Fruit fly (Drosophila melanogaster) whole organism, embryonic: ENCODE data around the gene CG18808.
A peak's percentile ranks its signal among the peaks of the same experiment; 100 is the strongest.

Experiments used
- ATbp ChIP-seq: fragments of 200-800 bp; sonication (Bioruptor generic); optimal IDR thresholded peaks from 2 replicates; lab custom pipeline; 2017; ENCODE audit warnings: missing biosample characterization, mild to moderate bottlenecking, missing genetic modification characterization, missing genetic modification reagents
- B-H2 ChIP-seq: fragments of 200-800 bp; sonication (Bioruptor generic); optimal IDR thresholded peaks from 2 replicates; lab custom pipeline; 2018; ENCODE audit warnings: missing biosample characterization, mild to moderate bottlenecking, missing genetic modification characterization
- CG10431 ChIP-seq: fragments of 200-800 bp; sonication (Bioruptor generic); optimal IDR thresholded peaks from 3 replicates; lab custom pipeline; 2018; ENCODE audit warnings: missing biosample characterization, mild to moderate bottlenecking, missing genetic modification characterization
- CG11093 ChIP-seq: fragments of 200-800 bp; sonication (Bioruptor generic); IDR thresholded peaks from 3 replicates; pipeline ENCODE4 v1.3.6; 2022; ENCODE audit warnings: missing biosample characterization, missing genetic modification characterization
- CG11247 ChIP-seq: fragments of 200-800 bp; sonication (Bioruptor generic); IDR thresholded peaks from 2 replicates; pipeline ENCODE4 v1.3.6; 2022; ENCODE audit warnings: missing biosample characterization, missing genetic modification characterization
- CG11456 ChIP-seq: fragments of 200-800 bp; sonication (Bioruptor generic); IDR thresholded peaks from 3 replicates; pipeline ENCODE4 v1.3.6; 2022; ENCODE audit warnings: missing biosample characterization, missing genetic modification characterization
- CG11695 ChIP-seq: fragments of 200-800 bp; sonication (Bioruptor generic); IDR thresholded peaks from 3 replicates; pipeline ENCODE4 v1.3.6; 2022; ENCODE audit warnings: missing biosample characterization, missing genetic modification characterization
- CG1603 ChIP-seq: fragments of 200-800 bp; sonication (Bioruptor generic); optimal IDR thresholded peaks from 2 replicates; lab custom pipeline; 2019; ENCODE audit warnings: missing biosample characterization, mild to moderate bottlenecking, missing genetic modification characterization, moderate library complexity
- CG16813 ChIP-seq: fragments of 200-800 bp; sonication (Bioruptor generic); IDR thresholded peaks from 3 replicates; pipeline ENCODE4 v1.3.6; 2022; ENCODE audit warnings: missing biosample characterization, missing genetic modification characterization; ENCODE audit not compliant: partially characterized antibody
- CG17361 ChIP-seq: fragments of 200-800 bp; sonication (Bioruptor generic); IDR thresholded peaks from 3 replicates; pipeline ENCODE4 v1.3.6; 2022; ENCODE audit warnings: missing biosample characterization, missing genetic modification characterization
- CG17385 ChIP-seq: fragments of 200-800 bp; sonication (Bioruptor generic); optimal IDR thresholded peaks from 3 replicates; lab custom pipeline; 2018; ENCODE audit warnings: missing biosample characterization, mild to moderate bottlenecking, missing genetic modification characterization
- CG18764 ChIP-seq: fragments of 200-800 bp; sonication (Bioruptor generic); optimal IDR thresholded peaks from 3 replicates; lab custom pipeline; 2016; ENCODE audit warnings: missing biosample characterization, missing genetic modification characterization
- CG2678 ChIP-seq: fragments of 200-800 bp; sonication (Bioruptor generic); optimal IDR thresholded peaks from 3 replicates; lab custom pipeline; 2019; ENCODE audit warnings: missing biosample characterization, mild to moderate bottlenecking, missing genetic modification characterization, moderate library complexity
- CG2889 ChIP-seq: fragments of 200-800 bp; sonication (Bioruptor generic); IDR thresholded peaks from 3 replicates; pipeline ENCODE4 v1.3.6; 2022; ENCODE audit warnings: missing biosample characterization, missing genetic modification characterization
- CG6689 ChIP-seq: fragments of 200-800 bp; sonication (Bioruptor generic); IDR thresholded peaks from 2 replicates; pipeline ENCODE4 v1.3.6; 2022; ENCODE audit warnings: missing biosample characterization, missing genetic modification characterization
- CG6813 ChIP-seq: fragments of 200-800 bp; sonication (Bioruptor generic); optimal IDR thresholded peaks from 2 replicates; lab custom pipeline; 2017; ENCODE audit warnings: missing biosample characterization, missing genetic modification characterization, mild to moderate bottlenecking, moderate library complexity, missing genetic modification reagents
- CG6854 ChIP-seq: fragments of 200-800 bp; sonication (Bioruptor generic); optimal IDR thresholded peaks from 3 replicates; lab custom pipeline; 2017; ENCODE audit warnings: missing biosample characterization, mild to moderate bottlenecking, missing genetic modification characterization
- CG9876 ChIP-seq: fragments of 200-800 bp; sonication (Bioruptor generic); optimal IDR thresholded peaks from 2 replicates; lab custom pipeline; 2016; ENCODE audit warnings: missing biosample characterization, missing genetic modification characterization
- CrebB ChIP-seq: fragments of 200-800 bp; sonication (Bioruptor generic); optimal IDR thresholded peaks from 3 replicates; lab custom pipeline; 2018; ENCODE audit warnings: missing biosample characterization, mild to moderate bottlenecking, missing genetic modification characterization
- Dip3 ChIP-seq: fragments of 200-800 bp; sonication (Bioruptor generic); optimal IDR thresholded peaks from 3 replicates; lab custom pipeline; 2016; ENCODE audit warnings: missing biosample characterization, missing genetic modification characterization
- Dref ChIP-seq: fragments of 200-800 bp; sonication (Bioruptor generic); IDR thresholded peaks from 2 replicates; pipeline ENCODE4 v1.3.6; 2022; ENCODE audit warnings: missing biosample characterization, missing genetic modification characterization
- Ets65A ChIP-seq: fragments of 200-800 bp; sonication (Bioruptor generic); peaks from one replicate; lab custom pipeline; 2016; ENCODE audit warnings: missing biosample characterization, missing genetic modification characterization
- Gsc ChIP-seq: fragments of 200-800 bp; sonication (Bioruptor generic); IDR thresholded peaks from 2 replicates; pipeline ENCODE4 v1.3.6; 2022; ENCODE audit warnings: missing biosample characterization, missing genetic modification characterization
- Gug ChIP-seq: fragments of 200-800 bp; sonication (Bioruptor generic); IDR thresholded peaks from 4 replicates; pipeline ENCODE4 v1.3.6; 2022; ENCODE audit warnings: missing biosample characterization, missing genetic modification characterization
- HLH54F ChIP-seq: fragments of 200-800 bp; sonication (Bioruptor generic); optimal IDR thresholded peaks from 3 replicates; lab custom pipeline; 2016; ENCODE audit warnings: missing biosample characterization, missing genetic modification characterization
- HmgZ ChIP-seq: fragments of 200-800 bp; sonication (Bioruptor generic); optimal IDR thresholded peaks from 2 replicates; lab custom pipeline; 2018; ENCODE audit warnings: missing biosample characterization, mild to moderate bottlenecking, missing genetic modification characterization
- Mad ChIP-seq: fragments of 200-800 bp; sonication (Bioruptor generic); optimal IDR thresholded peaks from 2 replicates; lab custom pipeline; 2016; ENCODE audit warnings: missing biosample characterization, missing genetic modification characterization
- NK7.1 ChIP-seq: fragments of 200-800 bp; sonication (Bioruptor generic); optimal IDR thresholded peaks from 3 replicates; lab custom pipeline; 2016; ENCODE audit warnings: missing biosample characterization, missing genetic modification characterization
- Neu2 ChIP-seq: fragments of 200-800 bp; sonication (Bioruptor generic); optimal IDR thresholded peaks from 3 replicates; lab custom pipeline; 2016; ENCODE audit warnings: missing biosample characterization, missing genetic modification characterization, borderline replicate concordance
- NfI ChIP-seq: fragments of 200-800 bp; sonication (Bioruptor generic); optimal IDR thresholded peaks from 3 replicates; lab custom pipeline; 2018; ENCODE audit warnings: missing biosample characterization, mild to moderate bottlenecking, missing genetic modification characterization, moderate library complexity
- Opbp ChIP-seq: fragments of 200-800 bp; sonication (Bioruptor generic); IDR thresholded peaks from 3 replicates; pipeline ENCODE4 v1.3.6; 2022; ENCODE audit warnings: missing biosample characterization, missing genetic modification characterization; ENCODE audit not compliant: partially characterized antibody
- Ptx1 ChIP-seq: fragments of 200-800 bp; sonication (Bioruptor generic); IDR thresholded peaks from 2 replicates; pipeline ENCODE4 v1.3.6; 2022; ENCODE audit warnings: missing biosample characterization, missing genetic modification characterization
- Stat92E ChIP-seq, 3 experiments: fragments of >200 bp in 2 of 3; fragments of 200-800 bp in 1 of 3; sonication (Bioruptor generic) in 1 of 3; optimal IDR thresholded peaks; 2 replicates each; lab custom pipeline; 2017 to 2019; ENCODE audit warnings: missing biosample characterization in 3 of 3, missing genetic modification characterization in 3 of 3, mild to moderate bottlenecking in 1 of 3, moderate library complexity in 1 of 3
- Tbp ChIP-seq: fragments of >200 bp; optimal IDR thresholded peaks from 2 replicates; lab custom pipeline; 2018; ENCODE audit warnings: missing biosample characterization, missing genetic modification characterization
- Xrp1 ChIP-seq: fragments of 200-800 bp; sonication (Bioruptor generic); IDR thresholded peaks from 2 replicates; pipeline ENCODE4 v1.3.6; 2022; ENCODE audit warnings: missing biosample characterization, missing genetic modification characterization
- amos ChIP-seq: fragments of 200-800 bp; sonication (Bioruptor generic); IDR thresholded peaks from 2 replicates; pipeline ENCODE4 v1.3.6; 2022; ENCODE audit warnings: missing biosample characterization, missing genetic modification characterization; ENCODE audit not compliant: partially characterized antibody
- aop ChIP-seq: fragments of 200-800 bp; sonication (Bioruptor generic); IDR thresholded peaks from 2 replicates; pipeline ENCODE4 v1.3.6; 2022; ENCODE audit warnings: missing biosample characterization, missing genetic modification characterization
- cad ChIP-seq: fragments of >200 bp; optimal IDR thresholded peaks from 2 replicates; lab custom pipeline; 2017; ENCODE audit warnings: missing biosample characterization, missing genetic modification characterization
- dpn ChIP-seq, 2 experiments: fragments of 200-800 bp; sonication (Bioruptor generic); optimal IDR thresholded peaks; 3 replicates each; lab custom pipeline; 2016; ENCODE audit warnings: missing biosample characterization in 2 of 2, missing genetic modification characterization in 2 of 2
- emc ChIP-seq: fragments of 200-800 bp; sonication (Bioruptor generic); optimal IDR thresholded peaks from 2 replicates; lab custom pipeline; 2016; ENCODE audit warnings: missing biosample characterization, missing genetic modification characterization
- exex ChIP-seq: fragments of 200-800 bp; sonication (Bioruptor generic); optimal IDR thresholded peaks from 4 replicates; lab custom pipeline; 2018; ENCODE audit warnings: missing biosample characterization, mild to moderate bottlenecking, missing genetic modification characterization, moderate library complexity
- gcm ChIP-seq: fragments of 200-800 bp; sonication (Bioruptor generic); optimal IDR thresholded peaks from 2 replicates; lab custom pipeline; 2019; ENCODE audit warnings: missing biosample characterization, mild to moderate bottlenecking, missing genetic modification characterization, moderate library complexity
- jumu ChIP-seq: fragments of 200-800 bp; sonication (Bioruptor generic); optimal IDR thresholded peaks from 3 replicates; lab custom pipeline; 2016; ENCODE audit warnings: missing biosample characterization, missing genetic modification characterization
- lov ChIP-seq, 2 experiments: fragments of 200-800 bp in 1 of 2; fragments of >200 bp in 1 of 2; sonication (Bioruptor generic) in 1 of 2; IDR thresholded peaks in 1 of 2; optimal IDR thresholded peaks in 1 of 2; 2 replicates in 1 of 2; 3 replicates in 1 of 2; pipeline versions ENCODE4 v1.3.6 to Lab custom; 2017 to 2022; ENCODE audit warnings: missing biosample characterization in 1 of 2, missing genetic modification characterization in 1 of 2
- nerfin-1 ChIP-seq: fragments of 200-800 bp; sonication (Bioruptor generic); optimal IDR thresholded peaks from 3 replicates; lab custom pipeline; 2019; ENCODE audit warnings: missing biosample characterization, mild to moderate bottlenecking, missing genetic modification characterization, moderate library complexity
- p53 ChIP-seq: fragments of 200-800 bp; sonication (Bioruptor generic); optimal IDR thresholded peaks from 2 replicates; lab custom pipeline; 2016; ENCODE audit warnings: missing biosample characterization, missing genetic modification characterization
- pan ChIP-seq, 4 experiments: fragments of >200 bp in 3 of 4; fragments of 200-800 bp in 1 of 4; sonication (Bioruptor generic) in 1 of 4; optimal IDR thresholded peaks in 3 of 4; IDR thresholded peaks in 1 of 4; 2 replicates each; pipeline versions ENCODE4 v1.3.6 to Lab custom; 2017 to 2022; ENCODE audit warnings: missing biosample characterization in 2 of 4, missing genetic modification characterization in 2 of 4, mixed read lengths in 1 of 4
- sim ChIP-seq: fragments of 200-800 bp; sonication (Bioruptor generic); IDR thresholded peaks from 2 replicates; pipeline ENCODE4 v1.3.6; 2022; ENCODE audit warnings: missing biosample characterization, missing genetic modification characterization
- tup ChIP-seq: fragments of 200-800 bp; sonication (Bioruptor generic); optimal IDR thresholded peaks from 2 replicates; lab custom pipeline; 2016; ENCODE audit warnings: missing biosample characterization, mild to moderate bottlenecking, missing genetic modification characterization, moderate library complexity

Gene CG18808

dm6 chr3L:4852411-4853050, 45.3 kb upstream of the CG18808 start, which contains the start of gene CG32237 (continued):
- TF ChIP-seq cad (GFP tag; lab: Kevin White, UChicago): no peak
- TF ChIP-seq CG1603 (tag; lab: Kevin White, UChicago): no peak
- peak; percentile 22; the same call in 1 of the 3 replicates for TF ChIP-seq CG11695
- no peak for TF ChIP-seq CG11456 (GFP tag; lab: Robert Waterston, UW)
- no peak for TF ChIP-seq CG6689
- no peak for TF ChIP-seq p53 (GFP tag; lab: Kevin White, UChicago)
- TF ChIP-seq Gsc (GFP tag; lab: Robert Waterston, UW): no peak
- no peak for TF ChIP-seq aop (GFP tag; lab: Robert Waterston, UW)
- no peak for TF ChIP-seq amos (GFP tag; lab: Robert Waterston, UW)
- no peak for TF ChIP-seq CG10431 (GFP tag; lab: Kevin White, UChicago)
- TF ChIP-seq HmgZ (tag; lab: Kevin White, UChicago): no peak
- TF ChIP-seq Xrp1 (GFP tag; lab: Robert Waterston, UW): no peak
- no peak for TF ChIP-seq NfI
- TF ChIP-seq B-H2 (GFP tag; lab: Kevin White, UChicago): no peak
- TF ChIP-seq jumu: no peak
- TF ChIP-seq Dip3: no peak
- TF ChIP-seq dpn (GFP tag; optimal IDR thresholded peaks at IDR 0.05; lab: Kevin White, UChicago): peak in 1 of 2 experiments; percentile 6
- TF ChIP-seq Gug (GFP tag; lab: Robert Waterston, UW): no peak
- TF ChIP-seq CG16813: no peak
- no peak for TF ChIP-seq emc (GFP tag; lab: Kevin White, UChicago)
- no peak for TF ChIP-seq ATbp
- peak; percentile 20 for TF ChIP-seq CG17385 (GFP tag; lab: Kevin White, UChicago)
- TF ChIP-seq Mad (GFP tag; lab: Kevin White, UChicago): no peak
- no peak for TF ChIP-seq Opbp
- TF ChIP-seq CrebB (tag; lab: Kevin White, UChicago): no peak
- no peak for TF ChIP-seq sim
- TF ChIP-seq CG11247 (GFP tag; lab: Robert Waterston, UW): no peak
- TF ChIP-seq CG6854 (GFP tag; lab: Kevin White, UChicago): no peak
- TF ChIP-seq exex (tag; lab: Kevin White, UChicago): no peak
- no peak for TF ChIP-seq lov (optimal IDR thresholded peaks at IDR 0.05; lab: Kevin White, UChicago)
- TF ChIP-seq lov (GFP tag; IDR thresholded peaks at IDR 0.05; lab: Robert Waterston, UW): no peak
- no peak for TF ChIP-seq gcm (GFP tag; lab: Kevin White, UChicago)
- TF ChIP-seq Dref (GFP tag; lab: Robert Waterston, UW): no peak
- TF ChIP-seq CG11093 (GFP tag; lab: Robert Waterston, UW): no peak
- no peak for TF ChIP-seq CG18764
- TF ChIP-seq HLH54F: no peak
- no peak for TF ChIP-seq pan (optimal IDR thresholded peaks at IDR 0.05; lab: Kevin White, UChicago)
- peak in 1 of 2 experiments; percentile 45 for TF ChIP-seq pan (GFP tag; optimal IDR thresholded peaks at IDR 0.05 in 1 of 2, IDR thresholded peaks at IDR 0.05 in 1 of 2)
- TF ChIP-seq Ets65A (GFP tag; lab: Kevin White, UChicago): no peak
- TF ChIP-seq Stat92E (GFP tag; optimal IDR thresholded peaks at IDR 0.05; lab: Kevin White, UChicago): no peak
- 0 out of 3 replicates have a peak, but pooled peaks have one; percentile 19 for TF ChIP-seq CG17361
- peak; percentile 49; the same call in 1 of the 2 replicates for TF ChIP-seq Ptx1 (GFP tag; lab: Robert Waterston, UW)
- no peak for TF ChIP-seq CG2889 (GFP tag; lab: Robert Waterston, UW)
- no peak for TF ChIP-seq Tbp (GFP tag; lab: Kevin White, UChicago)
- TF ChIP-seq NK7.1 (GFP tag; lab: Kevin White, UChicago): no peak
- no peak for TF ChIP-seq Neu2 (GFP tag; lab: Kevin White, UChicago)
- no peak for TF ChIP-seq tup (GFP tag; lab: Kevin White, UChicago)
- no peak for TF ChIP-seq CG9876 (GFP tag; lab: Kevin White, UChicago)
- TF ChIP-seq nerfin-1: no peak
- peak; percentile 64 for TF ChIP-seq CG2678 (tag; lab: Kevin White, UChicago)
- no peak for TF ChIP-seq CG6813 (GFP tag; lab: Kevin White, UChicago)
